Fruit fly (Drosophila melanogaster): ENCODE data around the gene CG34367.

- TF ChIP-seq CG43689 (GFP tag; IDR thresholded peaks at IDR 0.05) (no peak), CG17568 (GFP tag; optimal IDR thresholded peaks at IDR 0.05) (peak; percentile 24), tgo (GFP tag; IDR thresholded peaks at IDR 0.05) (peak; percentile 57; the same call in 1 of the 3 replicates), Nf-YC (tag; optimal IDR thresholded peaks at IDR 0.05) (peak; percentile 52), gsb-n (tag; optimal IDR thresholded peaks at IDR 0.05) (peak; percentile 31), abd-A (tag; optimal IDR thresholded peaks at IDR 0.05) (no peak), CG12659 (GFP tag; optimal IDR thresholded peaks at IDR 0.05) (peak; percentile 91), slou (GFP tag; optimal IDR thresholded peaks at IDR 0.05) (no peak), GATAe (GFP tag; conservative IDR thresholded peaks at IDR 0.05) (no peak), eve (GFP tag; optimal IDR thresholded peaks at IDR 0.05) (peak in 1 of 2 experiments; percentile 76), vfl (GFP tag; optimal IDR thresholded peaks at IDR 0.05) (peak; percentile 53), CG9215 (GFP tag; IDR thresholded peaks at IDR 0.05) (no peak), sim (GFP tag; IDR thresholded peaks at IDR 0.05) (no peak), Hand (GFP tag; optimal IDR thresholded peaks at IDR 0.05) (no peak)
Observed at dm6 chr2L:10387869-10388726, 34.4 kb upstream of the CG34367 start, which contains the start of gene da.

Measured in whole organism, embryonic.